Fruit fly (Drosophila melanogaster) whole organism, embryonic: ENCODE measurements around the gene Pi3K21B.

Experiments
- Abd-B ChIP-seq: fragments of 200-800 bp; sonication (Bioruptor generic); optimal IDR thresholded peaks from 2 replicates; lab custom pipeline; 2018; ENCODE audit warnings: missing biosample characterization, mild to moderate bottlenecking, missing genetic modification characterization, moderate library complexity
- Atf3 ChIP-seq: fragments of 200-800 bp; sonication (Bioruptor generic); optimal IDR thresholded peaks from 3 replicates; lab custom pipeline; 2016; ENCODE audit warnings: missing biosample characterization, missing genetic modification characterization
- Bteb2 ChIP-seq: fragments of 200-800 bp; sonication (Bioruptor generic); optimal IDR thresholded peaks from 2 replicates; lab custom pipeline; 2016; ENCODE audit warnings: missing biosample characterization, missing genetic modification characterization
- CG10654 ChIP-seq: fragments of 200-800 bp; sonication (Bioruptor generic); optimal IDR thresholded peaks from 2 replicates; lab custom pipeline; 2016; ENCODE audit warnings: missing biosample characterization, missing genetic modification characterization
- CG11456 ChIP-seq: fragments of 200-800 bp; sonication (Bioruptor generic); IDR thresholded peaks from 3 replicates; pipeline ENCODE4 v1.3.6; 2022; ENCODE audit warnings: missing biosample characterization, missing genetic modification characterization
- CG11723 ChIP-seq: fragments of 200-800 bp; sonication (Bioruptor generic); optimal IDR thresholded peaks from 2 replicates; lab custom pipeline; 2017; ENCODE audit warnings: missing biosample characterization, mild to moderate bottlenecking, missing genetic modification characterization
- CG12104 ChIP-seq: fragments of 200-800 bp; sonication (Bioruptor generic); optimal IDR thresholded peaks from 3 replicates; lab custom pipeline; 2016; ENCODE audit warnings: missing biosample characterization, missing genetic modification characterization
- CG12659 ChIP-seq: fragments of 200-800 bp; sonication (Bioruptor generic); optimal IDR thresholded peaks from 3 replicates; lab custom pipeline; 2017; ENCODE audit warnings: mild to moderate bottlenecking, missing biosample characterization, missing genetic modification reagents, missing genetic modification characterization
- CG13296 ChIP-seq: fragments of 200-800 bp; sonication (Bioruptor generic); optimal IDR thresholded peaks from 3 replicates; lab custom pipeline; 2018; ENCODE audit warnings: missing biosample characterization, mild to moderate bottlenecking, missing genetic modification characterization
- CG13624 ChIP-seq: fragments of 200-800 bp; sonication (Bioruptor generic); optimal IDR thresholded peaks from 2 replicates; lab custom pipeline; 2016; ENCODE audit warnings: missing biosample characterization, missing genetic modification characterization
- CG14710 ChIP-seq: fragments of 200-800 bp; sonication (Bioruptor generic); optimal IDR thresholded peaks from 3 replicates; lab custom pipeline; 2019; ENCODE audit warnings: missing biosample characterization, mild to moderate bottlenecking, missing genetic modification characterization, moderate library complexity
- CG15601 ChIP-seq: fragments of 200-800 bp; sonication (Bioruptor generic); optimal IDR thresholded peaks from 3 replicates; lab custom pipeline; 2019; ENCODE audit warnings: missing biosample characterization, mild to moderate bottlenecking, missing genetic modification characterization, moderate library complexity
- CG1603 ChIP-seq: fragments of 200-800 bp; sonication (Bioruptor generic); optimal IDR thresholded peaks from 2 replicates; lab custom pipeline; 2019; ENCODE audit warnings: missing biosample characterization, mild to moderate bottlenecking, missing genetic modification characterization, moderate library complexity
- CG16863 ChIP-seq: fragments of 200-800 bp; sonication (Bioruptor generic); optimal IDR thresholded peaks from 3 replicates; lab custom pipeline; 2016; ENCODE audit warnings: missing biosample characterization, missing genetic modification characterization
- CG17361 ChIP-seq: fragments of 200-800 bp; sonication (Bioruptor generic); IDR thresholded peaks from 3 replicates; pipeline ENCODE4 v1.3.6; 2022; ENCODE audit warnings: missing biosample characterization, missing genetic modification characterization
- CG17829 ChIP-seq: fragments of 200-800 bp; optimal IDR thresholded peaks from 2 replicates; lab custom pipeline; 2019; ENCODE audit warnings: missing biosample characterization, mild to moderate bottlenecking, missing genetic modification characterization, moderate library complexity
- CG18764 ChIP-seq: fragments of 200-800 bp; sonication (Bioruptor generic); optimal IDR thresholded peaks from 3 replicates; lab custom pipeline; 2016; ENCODE audit warnings: missing biosample characterization, missing genetic modification characterization
- CG4424 ChIP-seq: fragments of 200-800 bp; sonication (Bioruptor generic); optimal IDR thresholded peaks from 3 replicates; lab custom pipeline; 2016; ENCODE audit warnings: missing biosample characterization, missing genetic modification characterization
- CG8944 ChIP-seq: fragments of 200-800 bp; sonication (Bioruptor generic); optimal IDR thresholded peaks from 3 replicates; lab custom pipeline; 2016; ENCODE audit warnings: missing biosample characterization, missing genetic modification characterization
- CG9437 ChIP-seq: fragments of 200-800 bp; sonication (Bioruptor generic); optimal IDR thresholded peaks from 2 replicates; lab custom pipeline; 2018; ENCODE audit warnings: missing biosample characterization, mild to moderate bottlenecking, missing genetic modification characterization
- Chrac-16 ChIP-seq: fragments of 200-800 bp; sonication (Bioruptor generic); optimal IDR thresholded peaks from 3 replicates; lab custom pipeline; 2016; ENCODE audit warnings: missing biosample characterization, missing genetic modification characterization
- CoRest ChIP-seq: fragments of 200-800 bp; sonication (Bioruptor generic); optimal IDR thresholded peaks from 3 replicates; lab custom pipeline; 2018; ENCODE audit warnings: missing biosample characterization, mild to moderate bottlenecking, missing genetic modification characterization, moderate library complexity
- CrebB ChIP-seq: fragments of 200-800 bp; sonication (Bioruptor generic); optimal IDR thresholded peaks from 3 replicates; lab custom pipeline; 2018; ENCODE audit warnings: missing biosample characterization, mild to moderate bottlenecking, missing genetic modification characterization
- D ChIP-seq, 2 experiments: fragments of 200-800 bp in 1 of 2; fragments of >200 bp in 1 of 2; sonication (Bioruptor generic) in 1 of 2; optimal IDR thresholded peaks; 2 replicates in 1 of 2; 3 replicates in 1 of 2; lab custom pipeline; 2017; ENCODE audit warnings: mild to moderate bottlenecking in 1 of 2, missing biosample characterization in 1 of 2, missing genetic modification characterization in 1 of 2, missing genetic modification reagents in 1 of 2
- Dll ChIP-seq: fragments of 200-800 bp; sonication (Bioruptor generic); IDR thresholded peaks from 4 replicates; pipeline ENCODE4 v1.3.6; 2022; ENCODE audit warnings: missing biosample characterization, missing genetic modification characterization; ENCODE audit not compliant: partially characterized antibody
- MESR4 ChIP-seq: fragments of 200-800 bp; sonication (Bioruptor generic); optimal IDR thresholded peaks from 2 replicates; lab custom pipeline; 2018; ENCODE audit warnings: missing biosample characterization, mild to moderate bottlenecking, missing genetic modification characterization, moderate library complexity
- Med ChIP-seq: fragments of 200-800 bp; sonication (Bioruptor generic); peaks from one replicate; lab custom pipeline; 2016; ENCODE audit warnings: missing biosample characterization, missing genetic modification characterization, mild to moderate bottlenecking, inconsistent platforms, moderate library complexity
- Nf-YC ChIP-seq: fragments of 200-800 bp; optimal IDR thresholded peaks from 3 replicates; lab custom pipeline; 2019; ENCODE audit warnings: missing biosample characterization, mild to moderate bottlenecking, missing genetic modification characterization, moderate library complexity
- Scr ChIP-seq: fragments of 200-800 bp; sonication (Bioruptor generic); IDR thresholded peaks from 2 replicates; pipeline ENCODE4 v1.3.6; 2022; ENCODE audit warnings: missing biosample characterization, missing genetic modification characterization; ENCODE audit not compliant: partially characterized antibody
- Stat92E ChIP-seq, 3 experiments: fragments of >200 bp in 2 of 3; fragments of 200-800 bp in 1 of 3; sonication (Bioruptor generic) in 1 of 3; optimal IDR thresholded peaks; 2 replicates each; lab custom pipeline; 2017 to 2019; ENCODE audit warnings: missing biosample characterization in 3 of 3, missing genetic modification characterization in 3 of 3, mild to moderate bottlenecking in 1 of 3, moderate library complexity in 1 of 3
- dan ChIP-seq: fragments of 200-800 bp; sonication (Bioruptor generic); IDR thresholded peaks from 2 replicates; pipeline ENCODE4 v1.3.6; 2022; ENCODE audit warnings: missing biosample characterization, missing genetic modification characterization
- disco-r ChIP-seq: fragments of 200-800 bp; sonication (Bioruptor generic); optimal IDR thresholded peaks from 2 replicates; lab custom pipeline; 2016; ENCODE audit warnings: missing biosample characterization, missing genetic modification characterization
- gt ChIP-seq: fragments of 200-800 bp; sonication (Bioruptor generic); IDR thresholded peaks from 2 replicates; pipeline ENCODE4 v1.3.6; 2022; ENCODE audit warnings: missing biosample characterization, missing genetic modification characterization
- hb ChIP-seq: fragments of 200-800 bp; sonication (Bioruptor generic); IDR thresholded peaks from 3 replicates; pipeline ENCODE4 v1.3.6; 2022; ENCODE audit warnings: missing biosample characterization, missing genetic modification characterization; ENCODE audit not compliant: partially characterized antibody
- lilli ChIP-seq: fragments of 200-800 bp; sonication (Bioruptor generic); optimal IDR thresholded peaks from 3 replicates; lab custom pipeline; 2016; ENCODE audit warnings: missing biosample characterization, missing genetic modification characterization
- lov ChIP-seq, 2 experiments: fragments of 200-800 bp in 1 of 2; fragments of >200 bp in 1 of 2; sonication (Bioruptor generic) in 1 of 2; IDR thresholded peaks in 1 of 2; optimal IDR thresholded peaks in 1 of 2; 2 replicates in 1 of 2; 3 replicates in 1 of 2; pipeline versions ENCODE4 v1.3.6 to Lab custom; 2017 to 2022; ENCODE audit warnings: missing biosample characterization in 1 of 2, missing genetic modification characterization in 1 of 2
- mld ChIP-seq: fragments of 200-800 bp; sonication (Bioruptor generic); IDR thresholded peaks from 3 replicates; pipeline ENCODE4 v1.3.6; 2022; ENCODE audit warnings: missing biosample characterization, missing genetic modification characterization; ENCODE audit not compliant: partially characterized antibody
- nerfin-1 ChIP-seq: fragments of 200-800 bp; sonication (Bioruptor generic); optimal IDR thresholded peaks from 3 replicates; lab custom pipeline; 2019; ENCODE audit warnings: missing biosample characterization, mild to moderate bottlenecking, missing genetic modification characterization, moderate library complexity
- pum ChIP-seq: fragments of 200-800 bp; sonication (Bioruptor generic); optimal IDR thresholded peaks from 2 replicates; lab custom pipeline; 2016; ENCODE audit warnings: missing biosample characterization, missing genetic modification characterization
- row ChIP-seq: fragments of 200-800 bp; sonication (Bioruptor generic); IDR thresholded peaks from 3 replicates; pipeline ENCODE4 v1.3.6; 2022; ENCODE audit warnings: missing biosample characterization, missing genetic modification characterization
- sisA ChIP-seq: fragments of 200-800 bp; sonication (Bioruptor generic); IDR thresholded peaks from 2 replicates; pipeline ENCODE4 v1.3.6; 2022; ENCODE audit warnings: missing biosample characterization, missing genetic modification characterization
- sqz ChIP-seq: fragments of 200-800 bp; sonication (Bioruptor generic); optimal IDR thresholded peaks from 3 replicates; lab custom pipeline; 2018; ENCODE audit warnings: missing biosample characterization, mild to moderate bottlenecking, missing genetic modification characterization
- sug ChIP-seq: fragments of 200-800 bp; optimal IDR thresholded peaks from 2 replicates; lab custom pipeline; 2019; ENCODE audit warnings: missing biosample characterization, mild to moderate bottlenecking, missing genetic modification characterization, moderate library complexity
- tin ChIP-seq: fragments of 200-800 bp; sonication (Bioruptor generic); optimal IDR thresholded peaks from 3 replicates; lab custom pipeline; 2016; ENCODE audit warnings: missing biosample characterization, missing genetic modification characterization
- tna ChIP-seq: fragments of 200-800 bp; sonication (Bioruptor generic); IDR thresholded peaks from 2 replicates; pipeline ENCODE4 v1.3.6; 2022; ENCODE audit warnings: missing biosample characterization, missing genetic modification characterization; ENCODE audit not compliant: partially characterized antibody
- trem ChIP-seq: fragments of 200-800 bp; optimal IDR thresholded peaks from 3 replicates; lab custom pipeline; 2019; ENCODE audit warnings: missing biosample characterization, mild to moderate bottlenecking, missing genetic modification characterization, moderate library complexity
- tx ChIP-seq: fragments of 200-800 bp; sonication (Bioruptor generic); optimal IDR thresholded peaks from 2 replicates; lab custom pipeline; 2016; ENCODE audit warnings: missing biosample characterization, missing genetic modification characterization
- zen ChIP-seq: fragments of 200-800 bp; sonication (Bioruptor generic); optimal IDR thresholded peaks from 3 replicates; lab custom pipeline; 2018; ENCODE audit warnings: missing biosample characterization, mild to moderate bottlenecking, missing genetic modification characterization, moderate library complexity

The Pi3K21B gene

dm6 chr2L:277122-277671 lies 20.5 kb upstream of the Pi3K21B start, which contains the start of gene smo (continued):
- TF ChIP-seq Bteb2, result peak; percentile 55
- peak; percentile 61; the same call in 2 of the 3 replicates for TF ChIP-seq mld (GFP tag; lab: Robert Waterston, UW)
- no peak for TF ChIP-seq sqz (GFP tag; lab: Kevin White, UChicago)
- peak; percentile 28 for TF ChIP-seq Nf-YC
- TF ChIP-seq CG14710 (tag; lab: Kevin White, UChicago), result peak; percentile 84
- peak; percentile 67 for TF ChIP-seq MESR4 (GFP tag; lab: Kevin White, UChicago)
- peak; percentile 36 for TF ChIP-seq CG9437 (GFP tag; lab: Kevin White, UChicago)
- TF ChIP-seq CG17361 (GFP tag; lab: Robert Waterston, UW), result peak; percentile 41; the same call in 2 of the 3 replicates
- TF ChIP-seq nerfin-1 (tag; lab: Kevin White, UChicago), result peak; percentile 14
- TF ChIP-seq CoRest (tag; lab: Kevin White, UChicago), result peak; percentile 39
- no peak for TF ChIP-seq CG13296 (GFP tag; lab: Kevin White, UChicago)
- peak; percentile 15 for TF ChIP-seq Atf3 (GFP tag; lab: Kevin White, UChicago)
- TF ChIP-seq CG10654 (GFP tag; lab: Kevin White, UChicago), result peak; percentile 56
- TF ChIP-seq Scr, result peak; percentile 88
- peak; percentile 24 for TF ChIP-seq CG13624 (GFP tag; lab: Kevin White, UChicago)
- peak; percentile 81 for TF ChIP-seq trem
- peak; percentile 88 for TF ChIP-seq CG12659 (GFP tag; lab: Kevin White, UChicago)
- TF ChIP-seq CG18764 (GFP tag; lab: Kevin White, UChicago), result peak; percentile 50
- TF ChIP-seq tna (GFP tag; lab: Robert Waterston, UW), result peak; percentile 53; the same call in 1 of the 2 replicates
- TF ChIP-seq Chrac-16 (GFP tag; lab: Kevin White, UChicago), result peak; percentile 29
- TF ChIP-seq CG11456 (GFP tag; lab: Robert Waterston, UW), result 0 out of 3 replicates have a peak, but pooled peaks have one; percentile 35
- peak; percentile 42 for TF ChIP-seq pum (GFP tag; lab: Kevin White, UChicago)
- TF ChIP-seq dan, result no peak
- peak; percentile 11 for TF ChIP-seq CrebB (tag; lab: Kevin White, UChicago)
- TF ChIP-seq disco-r (GFP tag; lab: Kevin White, UChicago), result peak; percentile 34
- no peak for TF ChIP-seq tx (GFP tag; lab: Kevin White, UChicago)
- peak; percentile 5 for TF ChIP-seq CG4424 (GFP tag; lab: Kevin White, UChicago)
- TF ChIP-seq Abd-B (GFP tag; lab: Kevin White, UChicago), result peak; percentile 80
- peak; percentile 29 for TF ChIP-seq tin (GFP tag; lab: Kevin White, UChicago)
- TF ChIP-seq sisA, result peak; percentile 44; the same call in 1 of the 2 replicates
- TF ChIP-seq Dll, result peak; percentile 86
- no peak for TF ChIP-seq CG12104 (GFP tag; lab: Kevin White, UChicago)
- peak in 1 of 3 experiments; percentile 14 for TF ChIP-seq Stat92E (GFP tag; optimal IDR thresholded peaks at IDR 0.05; lab: Kevin White, UChicago)
- peak; percentile 89 for TF ChIP-seq Med (GFP tag; lab: Kevin White, UChicago)
- TF ChIP-seq CG8944, result peak; percentile 54
- no peak for TF ChIP-seq lov (optimal IDR thresholded peaks at IDR 0.05; lab: Kevin White, UChicago)
- no peak for TF ChIP-seq lov (GFP tag; IDR thresholded peaks at IDR 0.05; lab: Robert Waterston, UW)
- peak; percentile 84 for TF ChIP-seq CG1603
- TF ChIP-seq CG11723 (GFP tag; lab: Kevin White, UChicago), result no peak
- TF ChIP-seq D (optimal IDR thresholded peaks at IDR 0.05; lab: Kevin White, UChicago), result peak; percentile 84
- TF ChIP-seq D (GFP tag; optimal IDR thresholded peaks at IDR 0.05; lab: Kevin White, UChicago), result no peak
- peak; percentile 56 for TF ChIP-seq row (GFP tag; lab: Robert Waterston, UW)
- TF ChIP-seq lilli, result peak; percentile 60
- TF ChIP-seq zen (tag; lab: Kevin White, UChicago), result peak; percentile 23
- peak; percentile 96 for TF ChIP-seq CG16863 (GFP tag; lab: Kevin White, UChicago)
- TF ChIP-seq CG15601 (tag; lab: Kevin White, UChicago), result peak; percentile 29
- TF ChIP-seq gt (GFP tag; lab: Robert Waterston, UW), result no peak
- peak; percentile 89 for TF ChIP-seq hb
- TF ChIP-seq sug, result peak; percentile 35
- peak; percentile 51 for TF ChIP-seq CG17829 (tag; lab: Kevin White, UChicago)
